Worm (Caenorhabditis elegans): ENCODE data around the gene ztf-28.

DNA sequence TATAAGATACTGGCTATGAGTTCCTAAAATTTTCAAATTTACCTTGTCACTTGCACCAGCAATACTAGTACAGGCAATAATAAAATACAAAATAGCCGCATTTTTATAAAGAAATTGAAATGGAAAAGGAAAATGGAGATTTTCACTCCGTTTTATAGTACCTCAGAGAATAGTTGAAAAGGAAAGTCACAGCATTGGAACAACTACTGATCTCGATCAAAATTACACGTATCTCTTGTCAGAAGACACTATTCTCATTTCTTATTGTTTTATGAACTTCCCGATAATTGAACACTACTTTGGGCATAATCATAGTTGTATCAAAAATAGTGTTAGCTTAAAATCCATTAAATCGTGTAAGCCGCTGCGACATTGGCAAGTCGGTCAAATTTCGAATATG is 39.0 kb upstream of the ztf-28 start, which contains the start of gene Y40B10A.11:
- TF ChIP-seq elt-3 (tag; optimal IDR thresholded peaks at IDR 0.05) = no peak
- TF ChIP-seq ztf-11 (tag; optimal IDR thresholded peaks at IDR 0.05) = no peak
- TF ChIP-seq lin-13 (tag; optimal IDR thresholded peaks at IDR 0.05) = no peak
- TF ChIP-seq nhr-76 (tag; optimal IDR thresholded peaks at IDR 0.05) = no peak
- no peak for TF ChIP-seq mep-1 (tag; optimal IDR thresholded peaks at IDR 0.05)
- TF ChIP-seq unc-120 (tag; optimal IDR thresholded peaks at IDR 0.05; ENCODE audit: poor library complexity, severe bottlenecking) = no peak
- TF ChIP-seq sptf-1 (tag; optimal IDR thresholded peaks at IDR 0.05) = no peak
- TF ChIP-seq nhr-237 (tag; optimal IDR thresholded peaks at IDR 0.05) = no peak

All from whole organism, mixed stage, embryonic.